Worm (Caenorhabditis elegans) whole organism, L3 larva: Measurements from ENCODE around the gene F09E5.16.

Experiments used
- R02D3.7 ChIP-seq: fragments of 150-350 bp; optimal IDR thresholded peaks from 2 replicates; lab custom pipeline; 2014; ENCODE audit warnings: missing biosample characterization, missing genetic modification characterization
- ceh-28 ChIP-seq: fragments of 150-350 bp; optimal IDR thresholded peaks from 2 replicates; lab custom pipeline; 2014; ENCODE audit warnings: missing biosample characterization, missing genetic modification reagents, missing genetic modification characterization
- ceh-82 ChIP-seq: fragments of 150-350 bp; optimal IDR thresholded peaks from 2 replicates; lab custom pipeline; 2014; ENCODE audit warnings: missing biosample characterization, missing genetic modification characterization
- egl-5 ChIP-seq: fragments of 150-350 bp; optimal IDR thresholded peaks from 2 replicates; lab custom pipeline; 2017; ENCODE audit warnings: missing biosample characterization, missing genetic modification reagents, missing genetic modification characterization, inconsistent platforms
- elt-1 ChIP-seq: fragments of 150-350 bp; optimal IDR thresholded peaks from 2 replicates; lab custom pipeline; 2014; ENCODE audit warnings: missing biosample characterization, missing genetic modification characterization
- elt-2 ChIP-seq: sonication (generic microtip); optimal IDR thresholded peaks from 2 replicates; lab custom pipeline; 2016; ENCODE audit warnings: missing genetic modification reagents, mild to moderate bottlenecking, missing genetic modification characterization, missing compliant biosample characterization
- fkh-2 ChIP-seq: fragments of 150-350 bp; optimal IDR thresholded peaks from 2 replicates; lab custom pipeline; 2014; ENCODE audit warnings: missing biosample characterization, missing genetic modification reagents, missing genetic modification characterization
- hmg-11 ChIP-seq: sonication (generic microtip); optimal IDR thresholded peaks from 2 replicates; lab custom pipeline; 2016; ENCODE audit warnings: missing genetic modification characterization, missing compliant biosample characterization
- nhr-12 ChIP-seq: fragments of 150-350 bp; optimal IDR thresholded peaks from 2 replicates; lab custom pipeline; 2014; ENCODE audit warnings: missing biosample characterization, missing genetic modification characterization
- nhr-23 ChIP-seq: fragments of 150-350 bp; optimal IDR thresholded peaks from 2 replicates; lab custom pipeline; 2014; ENCODE audit warnings: missing biosample characterization, missing genetic modification reagents, missing genetic modification characterization
- nhr-25 ChIP-seq: sonication (generic microtip); optimal IDR thresholded peaks from 2 replicates; lab custom pipeline; 2017; ENCODE audit warnings: missing biosample characterization, missing genetic modification characterization
- nhr-77 ChIP-seq: fragments of 150-350 bp; optimal IDR thresholded peaks from 2 replicates; lab custom pipeline; 2014; ENCODE audit warnings: missing biosample characterization, missing genetic modification characterization
- pha-4 ChIP-seq: fragments of 150-350 bp; optimal IDR thresholded peaks from 2 replicates; lab custom pipeline; 2014; ENCODE audit warnings: missing biosample characterization, missing genetic modification reagents, missing genetic modification characterization
- pqm-1 ChIP-seq: fragments of 150-350 bp; optimal IDR thresholded peaks from 2 replicates; lab custom pipeline; 2017; ENCODE audit warnings: missing biosample characterization, missing genetic modification characterization, inconsistent platforms

F09E5.16 gene

ce11 chrII:5320205-5320951, 45.2 kb downstream of the F09E5.16 start:
- no peak for TF ChIP-seq nhr-12
- TF ChIP-seq ceh-28 = peak; percentile 45
- TF ChIP-seq pqm-1 (tag; lab: Kevin White, UChicago) = peak; percentile 65
- peak; percentile 99 for TF ChIP-seq pha-4 (tag; lab: Kevin White, UChicago)
- peak; percentile 57 for TF ChIP-seq nhr-25 (tag; lab: Kevin White, UChicago)
- TF ChIP-seq nhr-23 = peak; percentile 36
- TF ChIP-seq R02D3.7 (tag; lab: Kevin White, UChicago) = no peak
- peak; percentile 66 for TF ChIP-seq nhr-77 (tag; lab: Kevin White, UChicago)
- no peak for TF ChIP-seq ceh-82 (tag; lab: Kevin White, UChicago)
- TF ChIP-seq egl-5 = peak; percentile 2
- peak; percentile 9 for TF ChIP-seq hmg-11 (tag; lab: Kevin White, UChicago)
- no peak for TF ChIP-seq elt-1
- peak; percentile 59 for TF ChIP-seq elt-2
- TF ChIP-seq fkh-2 (tag; lab: Kevin White, UChicago) = no peak
